Worm (Caenorhabditis elegans): Measurements from ENCODE around the gene T06D4.1.

T06D4.1 gene

DNA sequence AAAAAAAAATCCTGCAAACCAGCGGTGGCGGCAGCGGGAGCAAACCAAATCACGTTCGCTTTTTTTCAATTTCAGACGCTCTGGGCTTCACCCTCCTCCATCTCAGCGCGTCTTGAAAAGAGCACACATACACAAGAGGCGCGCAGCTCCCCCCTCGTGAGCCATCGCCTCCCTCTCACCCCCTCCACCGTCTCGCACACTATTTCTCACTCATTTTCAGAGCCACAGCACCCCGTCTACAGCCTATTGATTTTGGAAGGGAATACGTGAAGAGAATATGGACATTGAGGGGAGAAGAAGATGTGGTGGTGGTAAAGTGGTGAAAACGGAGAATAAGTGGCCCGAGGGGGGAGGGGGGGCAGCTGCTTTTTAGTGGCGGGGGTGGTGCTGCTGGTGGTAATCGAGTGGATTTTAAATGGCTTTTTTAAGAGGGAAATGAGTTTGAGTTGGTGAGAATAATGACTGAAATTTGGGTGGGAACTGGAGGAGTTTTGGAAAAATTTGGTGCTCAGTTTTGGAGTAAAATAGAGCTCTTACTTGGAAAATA, 46.6 kb downstream of the T06D4.1 start:
- TF ChIP-seq attf-5 (GFP tag; optimal IDR thresholded peaks at IDR 0.05) (peak; percentile 34), cebp-1 (GFP tag; IDR thresholded peaks at IDR 0.05) (no peak), cebp-1 (tag; optimal IDR thresholded peaks at IDR 0.05) (peak; percentile 29), mcd-1 (GFP tag; IDR thresholded peaks at IDR 0.05) (peak; percentile 40; the same call in 1 of the 2 replicates), repo-1 (tag; optimal IDR thresholded peaks at IDR 0.05) (no peak), attf-3 (GFP tag; conservative IDR thresholded peaks at IDR 0.05) (no peak), hmg-1.2 (GFP tag; IDR thresholded peaks at IDR 0.05) (peak; percentile 55; the same call in 1 of the 2 replicates), zfh-2 (GFP tag; conservative IDR thresholded peaks at IDR 0.05) (peak; percentile 92), ceh-27 (GFP tag; optimal IDR thresholded peaks at IDR 0.05) (peak; percentile 56), egrh-3 (GFP tag; IDR thresholded peaks at IDR 0.05) (peak; percentile 57)

DNA sequence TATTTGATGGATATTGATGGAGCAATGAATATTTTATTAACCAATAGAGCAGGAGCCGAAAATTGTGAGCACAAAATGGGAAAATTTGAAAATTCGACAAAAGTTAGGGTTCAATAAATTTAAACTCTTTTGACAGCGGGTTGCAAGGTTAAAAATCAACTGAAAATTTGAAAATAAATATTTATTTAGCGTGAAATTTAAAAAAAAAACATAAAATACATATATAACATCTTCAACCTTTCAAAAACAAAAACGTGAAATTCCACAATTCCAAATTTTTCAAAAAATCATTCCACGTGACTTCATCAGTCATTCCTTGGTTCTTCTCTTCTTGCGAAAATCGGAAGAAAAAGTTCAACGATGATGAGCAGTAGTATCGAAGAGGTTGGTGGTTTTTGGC, 47.8 kb downstream of the T06D4.1 start, which contains the start of gene C16C8.18:
Gene C16C8.18, plus strand, starts transcription at position 301 of the 400 bp plus-strand sequence.
- TF ChIP-seq ekl-4 (GFP tag; IDR thresholded peaks at IDR 0.05) (no peak), zim-3 (tag; optimal IDR thresholded peaks at IDR 0.05) (no peak), nhr-120 (GFP tag; IDR thresholded peaks at IDR 0.05) (no peak), dpff-1 (tag; optimal IDR thresholded peaks at IDR 0.05) (no peak), unc-130 (GFP tag; optimal IDR thresholded peaks at IDR 0.05) (no peak), snpc-4 (GFP tag; optimal IDR thresholded peaks at IDR 0.05) (no peak), snpc-4 (tag; optimal IDR thresholded peaks at IDR 0.05) (no peak)
